Fruit fly (Drosophila melanogaster): ENCODE results near the gene CG6138.
A peak's percentile ranks its signal among the peaks of the same experiment; 100 is the strongest.

CG6138 gene

dm6 chr2L:10565674-10566073 is 1.4 kb upstream of the CG6138 start (continued):
- TF ChIP-seq net (GFP tag; optimal IDR thresholded peaks at IDR 0.05): peak; percentile 15
- peak; percentile 3 for TF ChIP-seq CG7368 (GFP tag; optimal IDR thresholded peaks at IDR 0.05)
- no peak for TF ChIP-seq CG6276 (GFP tag; optimal IDR thresholded peaks at IDR 0.05)
- TF ChIP-seq lz (GFP tag; optimal IDR thresholded peaks at IDR 0.05): no peak
- TF ChIP-seq Gug (GFP tag; IDR thresholded peaks at IDR 0.05): 0 out of 2 replicates have a peak, but pooled peaks have one; percentile 19
- no peak for TF ChIP-seq CG11902 (GFP tag; optimal IDR thresholded peaks at IDR 0.05)
- TF ChIP-seq fkh (GFP tag; optimal IDR thresholded peaks at IDR 0.05): no peak
- TF ChIP-seq CG10669 (GFP tag; optimal IDR thresholded peaks at IDR 0.05): peak; percentile 41
- TF ChIP-seq fd59A (GFP tag; optimal IDR thresholded peaks at IDR 0.05): peak; percentile 37
- TF ChIP-seq Ets21C (GFP tag; optimal IDR thresholded peaks at IDR 0.05): no peak
- no peak for TF ChIP-seq CG8319 (GFP tag; optimal IDR thresholded peaks at IDR 0.05)
- TF ChIP-seq acj6 (GFP tag; optimal IDR thresholded peaks at IDR 0.05): peak; percentile 17
- no peak for TF ChIP-seq Blimp-1 (GFP tag; optimal IDR thresholded peaks at IDR 0.05)
- TF ChIP-seq spab (GFP tag; optimal IDR thresholded peaks at IDR 0.05): peak; percentile 36
- TF ChIP-seq Met (GFP tag; optimal IDR thresholded peaks at IDR 0.05): peak; percentile 39
- TF ChIP-seq CG6163 (GFP tag; IDR thresholded peaks at IDR 0.05): peak; percentile 61
- TF ChIP-seq fd85E (GFP tag; optimal IDR thresholded peaks at IDR 0.05): no peak
- peak in 1 of 2 experiments; percentile 60 for TF ChIP-seq ss (GFP tag; optimal IDR thresholded peaks at IDR 0.05)
- TF ChIP-seq Sox102F (GFP tag; optimal IDR thresholded peaks at IDR 0.05): peak; percentile 5
- no peak for TF ChIP-seq Eip93F (GFP tag; optimal IDR thresholded peaks at IDR 0.05)
- peak; percentile 43 for TF ChIP-seq Eip75B (GFP tag; optimal IDR thresholded peaks at IDR 0.05)
- TF ChIP-seq cyc (GFP tag; optimal IDR thresholded peaks at IDR 0.05): no peak
- no peak for TF ChIP-seq CG8632 (GFP tag; optimal IDR thresholded peaks at IDR 0.05)
- no peak for TF ChIP-seq CG9139 (GFP tag; optimal IDR thresholded peaks at IDR 0.05)
- TF ChIP-seq CG11762 (GFP tag; optimal IDR thresholded peaks at IDR 0.05; ENCODE audit: insufficient read depth): no peak
- TF ChIP-seq Lpt (GFP tag; optimal IDR thresholded peaks at IDR 0.05): no peak
- TF ChIP-seq CG8119 (GFP tag; IDR thresholded peaks at IDR 0.05): no peak
- no peak for TF ChIP-seq Sox15 (GFP tag; optimal IDR thresholded peaks at IDR 0.05)
- TF ChIP-seq CG6792 (GFP tag; optimal IDR thresholded peaks at IDR 0.05): peak; percentile 45
- no peak for TF ChIP-seq CG4318 (GFP tag; optimal IDR thresholded peaks at IDR 0.05)
- TF ChIP-seq Hr4 (GFP tag; optimal IDR thresholded peaks at IDR 0.05): no peak
- peak; percentile 20 for TF ChIP-seq CG6808 (GFP tag; optimal IDR thresholded peaks at IDR 0.05)
- no peak for TF ChIP-seq CG11294 (GFP tag; IDR thresholded peaks at IDR 0.05)
- TF ChIP-seq CG3919 (GFP tag; optimal IDR thresholded peaks at IDR 0.05): peak; percentile 47
- no peak for TF ChIP-seq CG15336 (GFP tag; IDR thresholded peaks at IDR 0.05)
- peak; percentile 12 for TF ChIP-seq Smox (GFP tag; optimal IDR thresholded peaks at IDR 0.05)
- TF ChIP-seq CG16779 (tag; optimal IDR thresholded peaks at IDR 0.05): no peak
- no peak for TF ChIP-seq CG32006 (GFP tag; optimal IDR thresholded peaks at IDR 0.05)
- TF ChIP-seq achi (GFP tag; optimal IDR thresholded peaks at IDR 0.05): peak; percentile 5

DNA sequence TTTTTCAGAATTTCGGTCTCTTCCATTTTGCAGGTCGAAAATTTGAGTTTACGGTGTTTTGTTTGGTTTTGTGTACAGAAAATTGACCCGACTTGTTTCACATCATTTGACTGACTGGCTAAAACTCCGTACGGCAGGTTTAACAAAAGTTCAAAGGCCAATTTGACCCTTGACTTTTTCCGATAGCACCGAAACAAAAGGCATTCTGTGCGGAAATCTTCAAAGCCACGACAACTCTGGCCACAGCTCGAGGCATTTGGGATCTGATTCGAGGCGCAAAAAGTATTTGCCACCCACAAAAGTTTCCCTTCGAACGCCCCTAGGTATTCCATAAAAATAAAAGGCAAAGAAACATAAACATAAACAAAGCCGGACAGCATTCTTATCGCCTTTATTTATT is 10.6 kb downstream of the CG6138 start, which contains the start of gene w-cup:
Gene w-cup, minus strand, starts transcription at position 101 of the 400 bp plus-strand sequence.
- no peak for TF ChIP-seq CG6792 (GFP tag; optimal IDR thresholded peaks at IDR 0.05)
- TF ChIP-seq CG11762 (GFP tag; optimal IDR thresholded peaks at IDR 0.05; ENCODE audit: insufficient read depth): no peak
- TF ChIP-seq Eip75B (GFP tag; optimal IDR thresholded peaks at IDR 0.05): no peak
- TF ChIP-seq CG3032 (tag; optimal IDR thresholded peaks at IDR 0.05): no peak
- no peak for TF ChIP-seq CG6163 (GFP tag; IDR thresholded peaks at IDR 0.05)
- no peak for TF ChIP-seq CG11294 (GFP tag; IDR thresholded peaks at IDR 0.05)
- no peak for TF ChIP-seq Eip78C (GFP tag)
